Worm (Caenorhabditis elegans) whole organism, midembryonic: ENCODE results near the gene ets-4.

Source experiments
- T22C8.4 ChIP-seq: fragments of 200-800 bp; sonication (Bioruptor generic); IDR thresholded peaks from 2 replicates; pipeline ENCODE4 v1.3.6; 2022; ENCODE audit warnings: missing genetic modification characterization, missing compliant biosample characterization
- cog-1 ChIP-seq: sonication (generic microtip); optimal IDR thresholded peaks from 2 replicates; lab custom pipeline; 2016; ENCODE audit warnings: missing genetic modification characterization, missing compliant biosample characterization
- flt-1 ChIP-seq: fragments of 200-800 bp; sonication (Bioruptor generic); IDR thresholded peaks from 2 replicates; pipeline ENCODE4 v1.3.6; 2022; ENCODE audit warnings: missing genetic modification characterization, missing compliant biosample characterization
- klf-2 ChIP-seq: fragments of 200-800 bp; sonication (Bioruptor generic); conservative IDR thresholded peaks from 2 replicates; pipeline ENCODE4 v1.3.6; 2022; ENCODE audit warnings: missing genetic modification reagents, missing genetic modification characterization, missing compliant biosample characterization
- med-1 ChIP-seq: sonication (generic microtip); optimal IDR thresholded peaks from 2 replicates; lab custom pipeline; 2017; ENCODE audit warnings: missing genetic modification characterization, mild to moderate bottlenecking, missing compliant biosample characterization, antibody characterized with exemption, missing genetic modification reagents; ENCODE audit not compliant: insufficient read depth
- ref-1 ChIP-seq: fragments of 200-800 bp; sonication (Bioruptor generic); conservative IDR thresholded peaks from 2 replicates; pipeline ENCODE4 v1.3.6; 2022; ENCODE audit warnings: missing genetic modification reagents, missing genetic modification characterization, missing compliant biosample characterization
- tab-1 ChIP-seq: fragments of 200-800 bp; sonication (Bioruptor generic); IDR thresholded peaks from 2 replicates; pipeline ENCODE4 v1.3.6; 2022; ENCODE audit warnings: missing genetic modification characterization, missing compliant biosample characterization
- ztf-23 ChIP-seq: fragments of 200-800 bp; sonication (Bioruptor generic); IDR thresholded peaks from 2 replicates; pipeline ENCODE4 v1.3.6; 2022; ENCODE audit warnings: missing genetic modification reagents, missing genetic modification characterization, missing compliant biosample characterization
- ztf-29 ChIP-seq: fragments of 200-800 bp; sonication (Bioruptor generic); IDR thresholded peaks from 2 replicates; pipeline ENCODE4 v1.3.6; 2022; ENCODE audit warnings: missing genetic modification reagents, missing genetic modification characterization, missing compliant biosample characterization

The ets-4 gene

ce11 chrX:6511985-6512384 is 6.7 kb upstream of the ets-4 start, which contains the start of gene ttr-35:
ttr-35 (plus strand) TSS chrX:6512285.
- TF ChIP-seq ref-1 (GFP tag; lab: Robert Waterston, UW), result no peak
- TF ChIP-seq ztf-29 (GFP tag; lab: Robert Waterston, UW), result no peak
- TF ChIP-seq med-1 (GFP tag; lab: Kevin White, UChicago), result no peak
- TF ChIP-seq ztf-23 (GFP tag; lab: Robert Waterston, UW), result no peak
- no peak for TF ChIP-seq T22C8.4
- TF ChIP-seq cog-1 (tag; lab: Kevin White, UChicago), result no peak
- no peak for TF ChIP-seq klf-2 (GFP tag; lab: Robert Waterston, UW)
- no peak for TF ChIP-seq tab-1 (GFP tag; lab: Robert Waterston, UW)
- TF ChIP-seq flt-1 (GFP tag; lab: Robert Waterston, UW), result no peak

- TF ChIP-seq ztf-23 (GFP tag; lab: Robert Waterston, UW), result no peak
- no peak for TF ChIP-seq T22C8.4
- TF ChIP-seq ztf-29 (GFP tag; lab: Robert Waterston, UW), result no peak
- no peak for TF ChIP-seq ref-1 (GFP tag; lab: Robert Waterston, UW)
- TF ChIP-seq klf-2 (GFP tag; lab: Robert Waterston, UW), result no peak
- no peak for TF ChIP-seq flt-1 (GFP tag; lab: Robert Waterston, UW)
- TF ChIP-seq tab-1 (GFP tag; lab: Robert Waterston, UW), result no peak
- no peak for TF ChIP-seq cog-1 (tag; lab: Kevin White, UChicago)
- TF ChIP-seq med-1 (GFP tag; lab: Kevin White, UChicago), result no peak
Observed at ce11 chrX:6514466-6514865, 4.2 kb upstream of the ets-4 start.

ce11 chrX:6515267-6515666 is 3.4 kb upstream of the ets-4 start:
- TF ChIP-seq flt-1 (GFP tag; lab: Robert Waterston, UW), result no peak
- TF ChIP-seq tab-1 (GFP tag; lab: Robert Waterston, UW), result no peak
- no peak for TF ChIP-seq ztf-29 (GFP tag; lab: Robert Waterston, UW)
- TF ChIP-seq T22C8.4, result no peak
- no peak for TF ChIP-seq med-1 (GFP tag; lab: Kevin White, UChicago)
- no peak for TF ChIP-seq ref-1 (GFP tag; lab: Robert Waterston, UW)

DNA sequence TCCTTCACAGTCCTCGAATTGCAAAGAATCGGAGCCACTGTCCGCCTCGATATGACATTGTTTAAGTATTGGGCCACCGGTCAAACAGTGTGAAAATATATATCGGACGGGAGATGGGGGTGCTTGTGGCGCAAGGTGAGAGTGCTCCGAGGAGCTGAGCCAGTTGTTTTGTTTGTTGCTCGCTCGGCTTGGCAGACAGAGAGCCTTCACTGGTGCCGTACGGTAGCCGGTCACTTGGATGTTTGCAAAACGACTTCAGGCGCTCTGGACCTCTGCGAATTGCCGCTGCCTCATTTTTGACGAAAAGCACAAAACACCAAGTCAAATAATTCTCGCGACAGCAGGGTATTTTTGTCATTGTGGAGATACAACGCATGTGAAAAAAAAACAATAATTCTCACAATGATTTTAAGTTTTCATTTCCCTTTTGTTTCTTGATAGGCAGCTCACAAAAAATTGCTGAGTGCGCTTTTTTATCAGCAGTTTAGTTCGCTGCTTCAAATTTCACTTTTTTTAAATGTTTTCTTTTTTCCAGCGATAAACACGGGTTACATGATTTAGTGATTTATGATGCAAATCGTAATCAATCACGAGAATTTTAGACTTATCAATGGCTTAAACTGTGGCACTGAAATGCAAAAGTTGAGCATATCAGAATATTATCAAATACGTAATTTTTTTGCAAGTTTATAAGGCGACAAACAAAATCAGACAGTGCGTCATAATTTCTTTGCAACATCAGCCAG is 1.5 kb upstream of the ets-4 start:
- no peak for TF ChIP-seq flt-1 (GFP tag; lab: Robert Waterston, UW)
- no peak for TF ChIP-seq ztf-29 (GFP tag; lab: Robert Waterston, UW)
- no peak for TF ChIP-seq ztf-23 (GFP tag; lab: Robert Waterston, UW)
- no peak for TF ChIP-seq T22C8.4
- TF ChIP-seq med-1 (GFP tag; lab: Kevin White, UChicago), result no peak
- no peak for TF ChIP-seq klf-2 (GFP tag; lab: Robert Waterston, UW)
- no peak for TF ChIP-seq tab-1 (GFP tag; lab: Robert Waterston, UW)
- no peak for TF ChIP-seq ref-1 (GFP tag; lab: Robert Waterston, UW)
- no peak for TF ChIP-seq cog-1 (tag; lab: Kevin White, UChicago)

DNA sequence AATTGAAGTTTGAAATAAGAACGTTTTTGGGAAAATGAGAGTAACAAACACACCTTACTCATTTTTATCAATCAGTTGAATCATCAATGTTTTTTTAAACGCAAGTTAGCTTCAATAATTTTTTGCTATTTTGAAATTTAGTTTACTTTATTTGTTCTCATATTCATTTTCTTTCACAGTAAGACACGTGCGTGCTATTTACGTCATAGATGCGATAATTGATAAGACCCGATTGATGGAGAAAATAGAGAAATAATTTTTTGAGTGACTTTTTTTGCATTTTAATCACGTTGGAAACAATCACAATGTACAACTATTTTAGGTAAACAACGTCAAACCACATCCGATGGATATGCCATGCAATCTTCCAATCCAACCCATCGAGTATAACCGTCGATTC is 790 bp downstream of the ets-4 start:
- no peak for TF ChIP-seq ztf-29 (GFP tag; lab: Robert Waterston, UW)
- TF ChIP-seq flt-1 (GFP tag; lab: Robert Waterston, UW), result no peak

ce11 chrX:6519946-6520345 is 1.3 kb downstream of the ets-4 start:
- TF ChIP-seq ztf-23 (GFP tag; lab: Robert Waterston, UW) (no peak), cog-1 (tag; lab: Kevin White, UChicago) (no peak), klf-2 (GFP tag; lab: Robert Waterston, UW) (no peak), flt-1 (GFP tag; lab: Robert Waterston, UW) (no peak), med-1 (GFP tag; lab: Kevin White, UChicago) (no peak), T22C8.4 (no peak), ref-1 (GFP tag; lab: Robert Waterston, UW) (no peak), tab-1 (GFP tag; lab: Robert Waterston, UW) (no peak)

ce11 chrX:6520644-6521043 is 2.0 kb downstream of the ets-4 start:
- TF ChIP-seq klf-2 (GFP tag; lab: Robert Waterston, UW) (no peak), T22C8.4 (no peak), flt-1 (GFP tag; lab: Robert Waterston, UW) (no peak), cog-1 (tag; lab: Kevin White, UChicago) (no peak), tab-1 (GFP tag; lab: Robert Waterston, UW) (no peak), ztf-29 (GFP tag; lab: Robert Waterston, UW) (no peak), ref-1 (GFP tag; lab: Robert Waterston, UW) (no peak), med-1 (GFP tag; lab: Kevin White, UChicago) (no peak), ztf-23 (GFP tag; lab: Robert Waterston, UW) (no peak)

ce11 chrX:6522634-6523070 is 4.0 kb downstream of the ets-4 start:
- TF ChIP-seq ztf-29 (GFP tag; lab: Robert Waterston, UW), result no peak
- TF ChIP-seq ref-1 (GFP tag; lab: Robert Waterston, UW), result no peak
- TF ChIP-seq med-1 (GFP tag; lab: Kevin White, UChicago), result no peak
- no peak for TF ChIP-seq tab-1 (GFP tag; lab: Robert Waterston, UW)
- TF ChIP-seq ztf-23 (GFP tag; lab: Robert Waterston, UW), result no peak
- TF ChIP-seq klf-2 (GFP tag; lab: Robert Waterston, UW), result no peak
- no peak for TF ChIP-seq cog-1 (tag; lab: Kevin White, UChicago)
- no peak for TF ChIP-seq T22C8.4

- no peak for TF ChIP-seq cog-1 (tag; lab: Kevin White, UChicago)
- TF ChIP-seq med-1 (GFP tag; lab: Kevin White, UChicago), result no peak
- no peak for TF ChIP-seq flt-1 (GFP tag; lab: Robert Waterston, UW)
- no peak for TF ChIP-seq ztf-23 (GFP tag; lab: Robert Waterston, UW)
- no peak for TF ChIP-seq klf-2 (GFP tag; lab: Robert Waterston, UW)
- TF ChIP-seq T22C8.4, result no peak
- TF ChIP-seq ztf-29 (GFP tag; lab: Robert Waterston, UW), result no peak
Observed at ce11 chrX:6530046-6530445, 11.4 kb downstream of the ets-4 start, which contains the start of gene ceh-60. ceh-60 (minus strand) TSS chrX:6530146.
